Worm (Caenorhabditis elegans) whole organism, L3 larva: ENCODE data around the gene col-153.
A peak's percentile ranks its signal among the peaks of the same experiment; 100 is the strongest.

Source experiments
- R02D3.7 ChIP-seq: fragments of 150-350 bp; optimal IDR thresholded peaks from 2 replicates; lab custom pipeline; 2014; ENCODE audit warnings: missing biosample characterization, missing genetic modification characterization
- ZK546.5 ChIP-seq: sonication (generic microtip); optimal IDR thresholded peaks from 2 replicates; lab custom pipeline; 2017; ENCODE audit warnings: missing biosample characterization, missing genetic modification characterization
- aly-2 ChIP-seq: fragments of 150-350 bp; optimal IDR thresholded peaks from 2 replicates; lab custom pipeline; 2014; ENCODE audit warnings: missing biosample characterization, missing genetic modification characterization
- ama-1 ChIP-seq: fragments of 150-350 bp; optimal IDR thresholded peaks from 2 replicates; lab custom pipeline; 2018
- ceh-16 ChIP-seq: sonication (generic microtip); optimal IDR thresholded peaks from 2 replicates; lab custom pipeline; 2017; ENCODE audit warnings: missing biosample characterization, missing genetic modification characterization
- ceh-28 ChIP-seq: fragments of 150-350 bp; optimal IDR thresholded peaks from 2 replicates; lab custom pipeline; 2014; ENCODE audit warnings: missing biosample characterization, missing genetic modification reagents, missing genetic modification characterization
- ceh-82 ChIP-seq: fragments of 150-350 bp; optimal IDR thresholded peaks from 2 replicates; lab custom pipeline; 2014; ENCODE audit warnings: missing biosample characterization, missing genetic modification characterization
- ceh-9 ChIP-seq: sonication (generic microtip); optimal IDR thresholded peaks from 2 replicates; lab custom pipeline; 2018; ENCODE audit warnings: missing biosample characterization, missing genetic modification characterization
- daf-12 ChIP-seq: fragments of 150-350 bp; optimal IDR thresholded peaks from 2 replicates; lab custom pipeline; 2014; ENCODE audit warnings: missing biosample characterization, missing genetic modification reagents, missing genetic modification characterization
- egl-27 ChIP-seq: sonication (generic microtip); optimal IDR thresholded peaks from 4 replicates; lab custom pipeline; 2017; ENCODE audit warnings: missing biosample characterization, missing genetic modification reagents, missing genetic modification characterization
- egl-5 ChIP-seq: fragments of 150-350 bp; optimal IDR thresholded peaks from 2 replicates; lab custom pipeline; 2017; ENCODE audit warnings: missing biosample characterization, missing genetic modification reagents, missing genetic modification characterization, inconsistent platforms
- elt-2 ChIP-seq: sonication (generic microtip); optimal IDR thresholded peaks from 2 replicates; lab custom pipeline; 2016; ENCODE audit warnings: missing genetic modification reagents, mild to moderate bottlenecking, missing genetic modification characterization, missing compliant biosample characterization
- elt-3 ChIP-seq, 3 experiments: fragments of 150-350 bp in 1 of 3; sonication (generic microtip) in 2 of 3; optimal IDR thresholded peaks; 2 replicates in 2 of 3; 4 replicates in 1 of 3; lab custom pipeline; 2014 to 2017; ENCODE audit warnings: missing biosample characterization in 3 of 3, missing genetic modification characterization in 3 of 3
- eor-1 ChIP-seq, 2 experiments: fragments of 150-350 bp; optimal IDR thresholded peaks; 2 replicates each; lab custom pipeline; 2014 to 2018; ENCODE audit warnings: missing biosample characterization in 2 of 2, missing genetic modification characterization in 2 of 2
- fkh-10 ChIP-seq: sonication (generic microtip); optimal IDR thresholded peaks from 2 replicates; lab custom pipeline; 2017; ENCODE audit warnings: missing biosample characterization, missing genetic modification reagents, missing genetic modification characterization
- fkh-2 ChIP-seq: fragments of 150-350 bp; optimal IDR thresholded peaks from 2 replicates; lab custom pipeline; 2014; ENCODE audit warnings: missing biosample characterization, missing genetic modification reagents, missing genetic modification characterization
- fos-1 ChIP-seq: fragments of 150-350 bp; optimal IDR thresholded peaks from 2 replicates; lab custom pipeline; 2014; ENCODE audit warnings: missing biosample characterization, missing genetic modification characterization
- hmg-11 ChIP-seq: sonication (generic microtip); optimal IDR thresholded peaks from 2 replicates; lab custom pipeline; 2016; ENCODE audit warnings: missing genetic modification characterization, missing compliant biosample characterization
- jun-1 ChIP-seq: fragments of 150-350 bp; optimal IDR thresholded peaks from 2 replicates; lab custom pipeline; 2014; ENCODE audit warnings: missing biosample characterization, missing genetic modification reagents, missing genetic modification characterization
- lin-15B ChIP-seq: fragments of 150-350 bp; optimal IDR thresholded peaks from 2 replicates; lab custom pipeline; 2014; ENCODE audit warnings: missing biosample characterization, missing genetic modification characterization
- lin-39 ChIP-seq: fragments of 150-350 bp; optimal IDR thresholded peaks from 2 replicates; lab custom pipeline; 2018; ENCODE audit warnings: missing biosample characterization, missing genetic modification reagents, missing genetic modification characterization
- lsy-12 ChIP-seq: sonication (generic microtip); optimal IDR thresholded peaks from 2 replicates; lab custom pipeline; 2016; ENCODE audit warnings: mild to moderate bottlenecking, missing genetic modification characterization, missing compliant biosample characterization
- mdl-1 ChIP-seq: fragments of 150-350 bp; optimal IDR thresholded peaks from 2 replicates; lab custom pipeline; 2014; ENCODE audit warnings: missing biosample characterization, missing genetic modification characterization
- mml-1 ChIP-seq: fragments of 150-350 bp; sonication (generic microtip); optimal IDR thresholded peaks from 3 replicates; lab custom pipeline; 2014; ENCODE audit warnings: missing biosample characterization, missing genetic modification characterization
- nfya-1 ChIP-seq: sonication (generic microtip); optimal IDR thresholded peaks from 2 replicates; lab custom pipeline; 2017; ENCODE audit warnings: missing genetic modification characterization, mild to moderate bottlenecking, missing compliant biosample characterization, antibody characterized with exemption, moderate library complexity; ENCODE audit not compliant: insufficient read depth
- nhr-11 ChIP-seq: fragments of 150-350 bp; optimal IDR thresholded peaks from 2 replicates; lab custom pipeline; 2014; ENCODE audit warnings: missing biosample characterization, missing genetic modification characterization
- nhr-12 ChIP-seq: fragments of 150-350 bp; optimal IDR thresholded peaks from 2 replicates; lab custom pipeline; 2014; ENCODE audit warnings: missing biosample characterization, missing genetic modification characterization
- nhr-23 ChIP-seq: fragments of 150-350 bp; optimal IDR thresholded peaks from 2 replicates; lab custom pipeline; 2014; ENCODE audit warnings: missing biosample characterization, missing genetic modification reagents, missing genetic modification characterization
- nhr-237 ChIP-seq: fragments of 150-350 bp; optimal IDR thresholded peaks from 2 replicates; lab custom pipeline; 2014; ENCODE audit warnings: missing biosample characterization, missing genetic modification characterization
- nhr-28 ChIP-seq: fragments of 150-350 bp; optimal IDR thresholded peaks from 2 replicates; lab custom pipeline; 2014; ENCODE audit warnings: missing biosample characterization, missing genetic modification characterization
- nhr-43 ChIP-seq: sonication (generic microtip); optimal IDR thresholded peaks from 2 replicates; lab custom pipeline; 2016; ENCODE audit warnings: mild to moderate bottlenecking, missing genetic modification characterization, missing compliant biosample characterization; ENCODE audit not compliant: poor library complexity, severe bottlenecking
- nhr-67 ChIP-seq: fragments of 150-350 bp; optimal IDR thresholded peaks from 2 replicates; lab custom pipeline; 2014; ENCODE audit warnings: missing biosample characterization, missing genetic modification characterization
- nhr-77 ChIP-seq: fragments of 150-350 bp; optimal IDR thresholded peaks from 2 replicates; lab custom pipeline; 2014; ENCODE audit warnings: missing biosample characterization, missing genetic modification characterization
- pha-4 ChIP-seq: fragments of 150-350 bp; optimal IDR thresholded peaks from 2 replicates; lab custom pipeline; 2014; ENCODE audit warnings: missing biosample characterization, missing genetic modification reagents, missing genetic modification characterization
- pqm-1 ChIP-seq: fragments of 150-350 bp; optimal IDR thresholded peaks from 2 replicates; lab custom pipeline; 2017; ENCODE audit warnings: missing biosample characterization, missing genetic modification characterization, inconsistent platforms
- sea-2 ChIP-seq: fragments of 150-350 bp; sonication (generic microtip); optimal IDR thresholded peaks from 4 replicates; lab custom pipeline; 2014; ENCODE audit warnings: missing biosample characterization, missing genetic modification reagents, missing genetic modification characterization
- skn-1 ChIP-seq: fragments of 150-350 bp; optimal IDR thresholded peaks from 2 replicates; lab custom pipeline; 2014; ENCODE audit warnings: missing biosample characterization, missing genetic modification characterization
- snpc-4 ChIP-seq: fragments of 150-350 bp; optimal IDR thresholded peaks from 2 replicates; lab custom pipeline; 2014; ENCODE audit warnings: missing biosample characterization, missing genetic modification characterization
- tbx-2 ChIP-seq: sonication (generic microtip); optimal IDR thresholded peaks from 2 replicates; lab custom pipeline; 2016; ENCODE audit warnings: mild to moderate bottlenecking, missing genetic modification characterization, missing compliant biosample characterization
- unc-39 ChIP-seq: sonication (generic microtip); optimal IDR thresholded peaks from 4 replicates; lab custom pipeline; 2017; ENCODE audit warnings: missing biosample characterization, missing genetic modification characterization
- zag-1 ChIP-seq: fragments of 150-350 bp; optimal IDR thresholded peaks from 2 replicates; lab custom pipeline; 2014; ENCODE audit warnings: missing biosample characterization, missing genetic modification characterization
- ztf-11 ChIP-seq: fragments of 150-350 bp; optimal IDR thresholded peaks from 2 replicates; lab custom pipeline; 2014; ENCODE audit warnings: missing biosample characterization, missing genetic modification characterization

col-153 gene

ce11 chrV:10949511-10949910 lies at the start of gene col-153:
Gene col-153 (plus strand): TSS chrV:10949811.
- TF ChIP-seq fkh-10 (GFP tag; lab: Kevin White, UChicago), result no peak
- TF ChIP-seq ceh-28 (tag; lab: Kevin White, UChicago), result no peak
- no peak for TF ChIP-seq sea-2 (GFP tag; lab: Kevin White, UChicago)
- TF ChIP-seq unc-39 (tag; lab: Kevin White, UChicago), result no peak
- TF ChIP-seq snpc-4 (tag; lab: Kevin White, UChicago), result no peak
- TF ChIP-seq nhr-43 (tag; lab: Kevin White, UChicago), result no peak
- TF ChIP-seq mdl-1 (tag; lab: Kevin White, UChicago), result no peak
- no peak for TF ChIP-seq jun-1 (tag; lab: Kevin White, UChicago)
- TF ChIP-seq nhr-237 (tag; lab: Kevin White, UChicago), result no peak
- no peak for TF ChIP-seq lin-15B
- no peak for TF ChIP-seq hmg-11
- no peak for TF ChIP-seq nfya-1 (tag; lab: Kevin White, UChicago)
- TF ChIP-seq fkh-2 (tag; lab: Kevin White, UChicago), result no peak
- no peak for TF ChIP-seq aly-2 (tag; lab: Kevin White, UChicago)
- TF ChIP-seq ama-1 (lab: Kevin White, UChicago), result no peak
- TF ChIP-seq nhr-11 (tag; lab: Kevin White, UChicago), result no peak
- no peak for TF ChIP-seq lin-39 (tag; lab: Kevin White, UChicago)
- TF ChIP-seq fos-1 (tag; lab: Kevin White, UChicago), result no peak
- no peak for TF ChIP-seq nhr-67 (tag; lab: Kevin White, UChicago)

- TF ChIP-seq R02D3.7 (tag; lab: Kevin White, UChicago) (no peak), ceh-82 (no peak), pqm-1 (tag; lab: Kevin White, UChicago) (peak; percentile 25), ceh-16 (tag; lab: Kevin White, UChicago) (no peak), ceh-9 (tag; lab: Kevin White, UChicago) (no peak), ztf-11 (tag; lab: Kevin White, UChicago) (no peak), fkh-2 (tag; lab: Kevin White, UChicago) (no peak), elt-2 (tag; lab: Kevin White, UChicago) (peak; percentile 56), daf-12 (tag; lab: Kevin White, UChicago) (no peak), aly-2 (tag; lab: Kevin White, UChicago) (no peak), egl-27 (no peak)
- TF ChIP-seq, all 47 proteins: peak for 2
Measured at ce11 chrV:10901125-10901524, 48.5 kb upstream of the col-153 start, which contains the start of gene spp-16. Gene spp-16 (minus strand): TSS chrV:10901303.

- TF ChIP-seq lin-15B (no peak), zag-1 (no peak), aly-2 (tag; lab: Kevin White, UChicago) (no peak), tbx-2 (tag; lab: Kevin White, UChicago) (no peak), ztf-11 (tag; lab: Kevin White, UChicago) (no peak), skn-1 (no peak), ceh-28 (tag; lab: Kevin White, UChicago) (no peak), hmg-11 (no peak), nhr-28 (no peak), ama-1 (lab: Kevin White, UChicago) (no peak), nhr-43 (tag; lab: Kevin White, UChicago) (no peak), lsy-12 (tag; lab: Kevin White, UChicago) (no peak), eor-1 (tag; optimal IDR thresholded peaks at IDR 0.05; lab: Kevin White, UChicago) (no peak), egl-27 (no peak), ceh-82 (no peak)
Measured at ce11 chrV:10902682-10903081, 46.9 kb upstream of the col-153 start, which contains the start of gene F32D8.8. Gene F32D8.8 (minus strand): TSS chrV:10902782.

- TF ChIP-seq skn-1 (no peak), egl-5 (tag; lab: Kevin White, UChicago) (no peak), nhr-12 (tag; lab: Kevin White, UChicago) (no peak), nhr-23 (tag; lab: Kevin White, UChicago) (no peak), nhr-237 (tag; lab: Kevin White, UChicago) (no peak), eor-1 (tag; optimal IDR thresholded peaks at IDR 0.05; lab: Kevin White, UChicago) (no peak), elt-3 (tag; optimal IDR thresholded peaks at IDR 0.05; lab: Kevin White, UChicago) (no peak), zag-1 (no peak), ZK546.5 (tag; lab: Kevin White, UChicago) (no peak), pha-4 (no peak), fkh-2 (tag; lab: Kevin White, UChicago) (no peak), lin-15B (no peak), R02D3.7 (tag; lab: Kevin White, UChicago) (no peak), mml-1 (tag; lab: Kevin White, UChicago) (no peak), aly-2 (tag; lab: Kevin White, UChicago) (no peak), ztf-11 (tag; lab: Kevin White, UChicago) (no peak), ama-1 (lab: Kevin White, UChicago) (no peak), nhr-77 (tag; lab: Kevin White, UChicago) (no peak)
Measured at ce11 chrV:10903748-10904147, 45.9 kb upstream of the col-153 start, which contains the start of gene F32D8.15. Gene F32D8.15 (plus strand): TSS chrV:10904048.
